Fruit fly (Drosophila melanogaster) whole organism, embryonic: ENCODE results near the gene CG31087.

Experiments used
- Atf3 ChIP-seq: fragments of 200-800 bp; sonication (Bioruptor generic); optimal IDR thresholded peaks from 3 replicates; lab custom pipeline; 2016; ENCODE audit warnings: missing biosample characterization, missing genetic modification characterization
- BEAF-32 ChIP-seq: fragments of 200-800 bp; sonication (Bioruptor generic); optimal IDR thresholded peaks from 3 replicates; lab custom pipeline; 2017; ENCODE audit warnings: missing biosample characterization, missing genetic modification characterization, mild to moderate bottlenecking, moderate library complexity, missing genetic modification reagents
- CG10267 ChIP-seq: fragments of 200-800 bp; sonication (Bioruptor generic); optimal IDR thresholded peaks from 2 replicates; lab custom pipeline; 2018; ENCODE audit warnings: missing biosample characterization, mild to moderate bottlenecking, missing genetic modification characterization, moderate library complexity
- CG12769 ChIP-seq: fragments of 200-800 bp; sonication (Bioruptor generic); optimal IDR thresholded peaks from 2 replicates; lab custom pipeline; 2019; ENCODE audit warnings: missing biosample characterization, mild to moderate bottlenecking, missing genetic modification characterization, moderate library complexity
- CG1603 ChIP-seq: fragments of 200-800 bp; sonication (Bioruptor generic); optimal IDR thresholded peaks from 2 replicates; lab custom pipeline; 2019; ENCODE audit warnings: missing biosample characterization, mild to moderate bottlenecking, missing genetic modification characterization, moderate library complexity
- CG18011 ChIP-seq: fragments of 200-800 bp; sonication (Bioruptor generic); optimal IDR thresholded peaks from 2 replicates; lab custom pipeline; 2017; ENCODE audit warnings: missing biosample characterization, missing genetic modification characterization, mild to moderate bottlenecking, moderate library complexity, missing genotype
- CG18476 ChIP-seq: fragments of 200-800 bp; sonication (Bioruptor generic); optimal IDR thresholded peaks from 2 replicates; lab custom pipeline; 2016; ENCODE audit warnings: missing biosample characterization, mild to moderate bottlenecking, missing genetic modification characterization
- CG18599 ChIP-seq: fragments of 200-800 bp; sonication (Bioruptor generic); optimal IDR thresholded peaks from 3 replicates; lab custom pipeline; 2017; ENCODE audit warnings: missing biosample characterization, missing genetic modification characterization, mild to moderate bottlenecking, moderate library complexity, missing genetic modification reagents
- CG31441 ChIP-seq: fragments of 200-800 bp; sonication (Bioruptor generic); IDR thresholded peaks from 2 replicates; pipeline ENCODE4 v1.3.6; 2022; ENCODE audit warnings: missing biosample characterization, missing genetic modification characterization
- CG3281 ChIP-seq: fragments of 200-800 bp; sonication (Bioruptor generic); optimal IDR thresholded peaks from 3 replicates; lab custom pipeline; 2017; ENCODE audit warnings: missing biosample characterization, mild to moderate bottlenecking, missing genetic modification characterization
- CG34376 ChIP-seq: fragments of 200-800 bp; sonication (Bioruptor generic); optimal IDR thresholded peaks from 2 replicates; lab custom pipeline; 2018; ENCODE audit warnings: missing biosample characterization, mild to moderate bottlenecking, missing genetic modification characterization
- CG6683 ChIP-seq: fragments of 200-800 bp; sonication (Bioruptor generic); optimal IDR thresholded peaks from 2 replicates; lab custom pipeline; 2017; ENCODE audit warnings: missing biosample characterization, mild to moderate bottlenecking, missing genetic modification characterization, missing genetic modification reagents
- CG7745 ChIP-seq: fragments of 200-800 bp; sonication (Bioruptor generic); optimal IDR thresholded peaks from 2 replicates; lab custom pipeline; 2018; ENCODE audit warnings: missing biosample characterization, mild to moderate bottlenecking, missing genetic modification characterization, moderate library complexity
- CG8290 ChIP-seq, 3 experiments: fragments of 200-800 bp; sonication (Bioruptor generic); optimal IDR thresholded peaks; 2 replicates each; lab custom pipeline; 2016 to 2019; ENCODE audit warnings: missing biosample characterization in 3 of 3, missing genetic modification characterization in 3 of 3, mild to moderate bottlenecking in 2 of 3, moderate library complexity in 1 of 3
- Dbx ChIP-seq: fragments of 200-800 bp; sonication (Bioruptor generic); IDR thresholded peaks from 3 replicates; pipeline ENCODE4 v1.3.6; 2022; ENCODE audit warnings: missing biosample characterization, missing genetic modification characterization
- Fer3 ChIP-seq: fragments of 200-800 bp; sonication (Bioruptor generic); optimal IDR thresholded peaks from 2 replicates; lab custom pipeline; 2018; ENCODE audit warnings: missing biosample characterization, mild to moderate bottlenecking, missing genetic modification characterization, moderate library complexity
- H2.0 ChIP-seq: fragments of 200-800 bp; sonication (Bioruptor generic); IDR thresholded peaks from 2 replicates; pipeline ENCODE4 v1.3.6; 2022; ENCODE audit warnings: missing biosample characterization, missing genetic modification characterization
- MBD-R2 ChIP-seq: fragments of 200-800 bp; sonication (Bioruptor generic); IDR thresholded peaks from 2 replicates; pipeline ENCODE4 v1.3.6; 2022; ENCODE audit warnings: missing biosample characterization, missing genetic modification characterization
- Meics ChIP-seq: fragments of 200-800 bp; sonication (Bioruptor generic); optimal IDR thresholded peaks from 2 replicates; lab custom pipeline; 2017; ENCODE audit warnings: missing biosample characterization, mild to moderate bottlenecking, missing genetic modification characterization
- Ptx1 ChIP-seq: fragments of 200-800 bp; sonication (Bioruptor generic); IDR thresholded peaks from 2 replicates; pipeline ENCODE4 v1.3.6; 2022; ENCODE audit warnings: missing biosample characterization, missing genetic modification characterization
- Taf1 ChIP-seq: fragments of 200-800 bp; sonication (Bioruptor generic); IDR thresholded peaks from 2 replicates; pipeline ENCODE4 v1.3.6; 2022; ENCODE audit warnings: missing biosample characterization, missing genetic modification characterization
- Trl ChIP-seq, 3 experiments: fragments of >200 bp in 2 of 3; fragments of 200-800 bp in 1 of 3; sonication (Bioruptor generic) in 1 of 3; optimal IDR thresholded peaks; 2 replicates in 1 of 3; 3 replicates in 2 of 3; lab custom pipeline; 2016 to 2017; ENCODE audit warnings: missing biosample characterization in 1 of 3, missing genetic modification characterization in 1 of 3
- Xrp1 ChIP-seq: fragments of 200-800 bp; sonication (Bioruptor generic); IDR thresholded peaks from 2 replicates; pipeline ENCODE4 v1.3.6; 2022; ENCODE audit warnings: missing biosample characterization, missing genetic modification characterization
- abd-A ChIP-seq: fragments of 200-800 bp; sonication (Bioruptor generic); optimal IDR thresholded peaks from 3 replicates; lab custom pipeline; 2019; ENCODE audit warnings: missing biosample characterization, mild to moderate bottlenecking, missing genetic modification characterization, moderate library complexity
- chinmo ChIP-seq: fragments of 200-800 bp; sonication (Bioruptor generic); IDR thresholded peaks from 4 replicates; pipeline ENCODE4 v1.3.6; 2022; ENCODE audit warnings: missing biosample characterization, missing genetic modification characterization; ENCODE audit not compliant: partially characterized antibody
- crp ChIP-seq, 2 experiments: fragments of 200-800 bp; sonication (Bioruptor generic); optimal IDR thresholded peaks; 2 replicates in 1 of 2; 3 replicates in 1 of 2; lab custom pipeline; 2017; ENCODE audit warnings: missing biosample characterization in 2 of 2, missing genetic modification characterization in 2 of 2, mild to moderate bottlenecking in 1 of 2, moderate library complexity in 1 of 2
- danr ChIP-seq: fragments of 200-800 bp; sonication (Bioruptor generic); IDR thresholded peaks from 2 replicates; pipeline ENCODE4 v1.3.6; 2022; ENCODE audit warnings: missing biosample characterization, missing genetic modification characterization
- ewg ChIP-seq: fragments of 200-800 bp; sonication (Bioruptor generic); optimal IDR thresholded peaks from 3 replicates; lab custom pipeline; 2017; ENCODE audit warnings: mild to moderate bottlenecking, missing biosample characterization, missing genetic modification reagents, missing genetic modification characterization
- fu2 ChIP-seq: fragments of 200-800 bp; sonication (Bioruptor generic); optimal IDR thresholded peaks from 2 replicates; lab custom pipeline; 2016; ENCODE audit warnings: missing biosample characterization, missing genetic modification characterization
- gfzf ChIP-seq: fragments of 200-800 bp; sonication (Bioruptor generic); optimal IDR thresholded peaks from 2 replicates; lab custom pipeline; 2016; ENCODE audit warnings: missing biosample characterization, mild to moderate bottlenecking, missing genetic modification characterization, moderate library complexity
- ken ChIP-seq: fragments of 200-800 bp; sonication (Bioruptor generic); IDR thresholded peaks from 3 replicates; pipeline ENCODE4 v1.3.6; 2022; ENCODE audit warnings: missing biosample characterization, missing genetic modification characterization
- klu ChIP-seq: fragments of 200-800 bp; sonication (Bioruptor generic); IDR thresholded peaks from 2 replicates; pipeline ENCODE4 v1.3.6; 2022; ENCODE audit warnings: missing biosample characterization, missing genetic modification characterization
- lbe ChIP-seq: fragments of 200-800 bp; sonication (Bioruptor generic); optimal IDR thresholded peaks from 2 replicates; lab custom pipeline; 2016; ENCODE audit warnings: missing biosample characterization, mild to moderate bottlenecking, missing genetic modification characterization
- luna ChIP-seq: fragments of 200-800 bp; sonication (Bioruptor generic); optimal IDR thresholded peaks from 2 replicates; lab custom pipeline; 2016; ENCODE audit warnings: missing biosample characterization, missing genetic modification characterization
- odd ChIP-seq: fragments of 200-800 bp; sonication (Bioruptor generic); optimal IDR thresholded peaks from 2 replicates; lab custom pipeline; 2017; ENCODE audit warnings: missing biosample characterization, mild to moderate bottlenecking, missing genetic modification characterization
- otp ChIP-seq: fragments of 200-800 bp; sonication (Bioruptor generic); IDR thresholded peaks from 3 replicates; pipeline ENCODE4, ENCODE4 v1.3.6; 2022; ENCODE audit warnings: missing biosample characterization, missing genetic modification characterization
- p53 ChIP-seq: fragments of 200-800 bp; sonication (Bioruptor generic); optimal IDR thresholded peaks from 2 replicates; lab custom pipeline; 2016; ENCODE audit warnings: missing biosample characterization, missing genetic modification characterization
- peb ChIP-seq: fragments of 200-800 bp; sonication (Bioruptor generic); IDR thresholded peaks from 2 replicates; pipeline ENCODE4 v1.3.6; 2022; ENCODE audit warnings: missing biosample characterization, missing genetic modification characterization
- psq ChIP-seq: fragments of 200-800 bp; sonication (Bioruptor generic); optimal IDR thresholded peaks from 2 replicates; lab custom pipeline; 2017; ENCODE audit warnings: missing biosample characterization, missing genetic modification characterization
- scrt ChIP-seq: fragments of 200-800 bp; sonication (Bioruptor generic); optimal IDR thresholded peaks from 2 replicates; lab custom pipeline; 2018; ENCODE audit warnings: missing biosample characterization, mild to moderate bottlenecking, missing genetic modification characterization, moderate library complexity
- slou ChIP-seq: fragments of 200-800 bp; sonication (Bioruptor generic); optimal IDR thresholded peaks from 3 replicates; lab custom pipeline; 2016; ENCODE audit warnings: missing biosample characterization, missing genetic modification characterization
- ttk ChIP-seq: fragments of 200-800 bp; sonication (Bioruptor generic); IDR thresholded peaks from 2 replicates; pipeline ENCODE4 v2.1.2; 2022; ENCODE audit warnings: missing biosample characterization, missing genetic modification characterization
- vvl ChIP-seq: fragments of 200-800 bp; sonication (Bioruptor generic); IDR thresholded peaks from 2 replicates; pipeline ENCODE4 v1.3.6; 2022; ENCODE audit warnings: missing biosample characterization, missing genetic modification characterization
- z ChIP-seq: fragments of 200-800 bp; sonication (Bioruptor generic); IDR thresholded peaks from 3 replicates; pipeline ENCODE4 v1.3.6; 2022; ENCODE audit warnings: missing biosample characterization, missing genetic modification characterization
- zen2 ChIP-seq: fragments of 200-800 bp; sonication (Bioruptor generic); IDR thresholded peaks from 3 replicates; pipeline ENCODE4 v1.3.6; 2022; ENCODE audit warnings: missing biosample characterization, missing genetic modification characterization; ENCODE audit not compliant: partially characterized antibody

Gene CG31087

dm6 chr3R:25303857-25304440 lies 9.7 kb downstream of the CG31087 start, which contains the start of gene CG31436 (continued):
- no peak for TF ChIP-seq CG18599 (GFP tag; lab: Kevin White, UChicago)
- TF ChIP-seq z (GFP tag; lab: Robert Waterston, UW) = peak; percentile 41; the same call in 1 of the 3 replicates
- no peak for TF ChIP-seq gfzf (GFP tag; lab: Kevin White, UChicago)
- TF ChIP-seq chinmo (GFP tag; lab: Robert Waterston, UW) = no peak
- peak; percentile 29 for TF ChIP-seq CG34376 (GFP tag; lab: Kevin White, UChicago)
- no peak for TF ChIP-seq peb (GFP tag; lab: Robert Waterston, UW)

dm6 chr3R:25302239-25302638 lies 11.4 kb downstream of the CG31087 start, which contains the start of gene CG31370:
CG31370 (plus strand) TSS chr3R:25302464.
- no peak for TF ChIP-seq abd-A
- peak; percentile 30 for TF ChIP-seq lbe (GFP tag; lab: Kevin White, UChicago)

dm6 chr3R:25300575-25300974 lies 13.1 kb downstream of the CG31087 start, which contains the start of gene CG13659:
CG13659 (plus strand) TSS chr3R:25300891.
- TF ChIP-seq CG7745 (tag; lab: Kevin White, UChicago) = no peak
- no peak for TF ChIP-seq peb (GFP tag; lab: Robert Waterston, UW)
- TF ChIP-seq slou (GFP tag; lab: Kevin White, UChicago) = no peak
- TF ChIP-seq Dbx (GFP tag; lab: Robert Waterston, UW) = 0 out of 3 replicates have a peak, but pooled peaks have one; percentile 28
- TF ChIP-seq CG6683 = no peak
- no peak for TF ChIP-seq CG31441 (GFP tag; lab: Robert Waterston, UW)
- TF ChIP-seq CG12769 = peak; percentile 61
- no peak for TF ChIP-seq MBD-R2 (GFP tag; lab: Robert Waterston, UW)
- TF ChIP-seq otp (GFP tag; lab: Robert Waterston, UW) = no peak
- no peak for TF ChIP-seq ewg
- no peak for TF ChIP-seq danr (GFP tag; lab: Robert Waterston, UW)
- TF ChIP-seq ken (GFP tag; lab: Robert Waterston, UW) = no peak
- no peak for TF ChIP-seq odd (GFP tag; lab: Kevin White, UChicago)
- no peak for TF ChIP-seq luna
- no peak for TF ChIP-seq fu2 (GFP tag; lab: Kevin White, UChicago)
- TF ChIP-seq CG18011 (GFP tag; lab: Kevin White, UChicago) = no peak
- TF ChIP-seq Taf1 (GFP tag; lab: Robert Waterston, UW) = no peak
- TF ChIP-seq Meics = no peak
- no peak for TF ChIP-seq Atf3
- TF ChIP-seq CG18476 (GFP tag; lab: Kevin White, UChicago) = no peak
- no peak for TF ChIP-seq H2.0
- no peak for TF ChIP-seq psq
- no peak for TF ChIP-seq BEAF-32 (GFP tag; lab: Kevin White, UChicago)
- peak in 1 of 2 experiments; percentile 19 for TF ChIP-seq Trl (optimal IDR thresholded peaks at IDR 0.05; lab: Kevin White, UChicago)
- TF ChIP-seq Trl (GFP tag; optimal IDR thresholded peaks at IDR 0.05; lab: Kevin White, UChicago) = no peak
- TF ChIP-seq klu (GFP tag; lab: Robert Waterston, UW) = no peak
- TF ChIP-seq Xrp1 (GFP tag; lab: Robert Waterston, UW) = no peak
- no peak for TF ChIP-seq p53
- no peak for TF ChIP-seq ttk (GFP tag; lab: Robert Waterston, UW)
- no peak for TF ChIP-seq scrt (GFP tag; lab: Kevin White, UChicago)
- no peak for TF ChIP-seq crp (GFP tag; optimal IDR thresholded peaks at IDR 0.05; lab: Kevin White, UChicago)
- TF ChIP-seq CG8290 (GFP tag; optimal IDR thresholded peaks at IDR 0.05; lab: Kevin White, UChicago) = no peak
- TF ChIP-seq CG8290 (tag; optimal IDR thresholded peaks at IDR 0.05; lab: Kevin White, UChicago) = peak in 1 of 2 experiments; percentile 4
- TF ChIP-seq zen2 (GFP tag; lab: Robert Waterston, UW) = no peak
- no peak for TF ChIP-seq Ptx1 (GFP tag; lab: Robert Waterston, UW)
- TF ChIP-seq Fer3 (tag; lab: Kevin White, UChicago) = no peak
- TF ChIP-seq CG10267 (tag; lab: Kevin White, UChicago) = no peak
- TF ChIP-seq chinmo (GFP tag; lab: Robert Waterston, UW) = peak; percentile 57; the same call in 1 of the 4 replicates
- no peak for TF ChIP-seq vvl (GFP tag; lab: Robert Waterston, UW)
- TF ChIP-seq CG3281 (GFP tag; lab: Kevin White, UChicago) = no peak
- no peak for TF ChIP-seq CG1603 (tag; lab: Kevin White, UChicago)
